Worm (Caenorhabditis elegans) whole organism, young adult: Measurements from ENCODE around the gene F38H4.4.

Experiments used
- B0019.2 ChIP-seq: fragments of 200-800 bp; sonication (Bioruptor generic); conservative IDR thresholded peaks from 2 replicates; pipeline ENCODE4 v1.3.6; 2022; ENCODE audit warnings: missing genetic modification reagents, missing genetic modification characterization, missing compliant biosample characterization
- B0336.3 ChIP-seq: fragments of 200-800 bp; sonication (Bioruptor generic); IDR thresholded peaks from 2 replicates; pipeline ENCODE4 v1.3.6; 2022; ENCODE audit warnings: missing genetic modification characterization, missing compliant biosample characterization
- C06A6.2 ChIP-seq: fragments of 200-800 bp; sonication (Bioruptor generic); conservative IDR thresholded peaks from 2 replicates; pipeline ENCODE4 v1.3.6; 2022; ENCODE audit warnings: missing genetic modification characterization, missing compliant biosample characterization
- D2030.7 ChIP-seq: fragments of 200-800 bp; sonication (Bioruptor generic); IDR thresholded peaks from 2 replicates; pipeline ENCODE4 v1.3.6; 2022; ENCODE audit warnings: missing genetic modification reagents, missing genetic modification characterization, missing compliant biosample characterization
- F10E7.11 ChIP-seq: sonication (generic microtip); optimal IDR thresholded peaks from 2 replicates; lab custom pipeline; 2017; ENCODE audit warnings: mild to moderate bottlenecking, missing genetic modification characterization, moderate library complexity, missing compliant biosample characterization
- F37B4.10 ChIP-seq: fragments of 200-800 bp; sonication (Bioruptor generic); IDR thresholded peaks from 2 replicates; pipeline ENCODE4 v1.3.6; 2022; ENCODE audit warnings: missing genetic modification characterization, missing compliant biosample characterization
- F52B5.7 ChIP-seq: sonication (generic microtip); optimal IDR thresholded peaks from 2 replicates; lab custom pipeline; 2016; ENCODE audit warnings: mild to moderate bottlenecking, missing genetic modification characterization, missing compliant biosample characterization
- T26A5.8 ChIP-seq: sonication (generic microtip); optimal IDR thresholded peaks from 2 replicates; lab custom pipeline; 2016; ENCODE audit warnings: missing genetic modification characterization, missing compliant biosample characterization
- Y53F4B.3 ChIP-seq: fragments of 200-800 bp; sonication (Bioruptor generic); IDR thresholded peaks from 2 replicates; pipeline ENCODE4 v1.3.6; 2022; ENCODE audit warnings: missing genetic modification reagents, missing genetic modification characterization, missing compliant biosample characterization
- Y53G8AR.9 ChIP-seq: fragments of 200-800 bp; sonication (Bioruptor generic); conservative IDR thresholded peaks from 2 replicates; pipeline ENCODE4 v1.3.6; 2022; ENCODE audit warnings: missing genetic modification reagents, missing genetic modification characterization, missing compliant biosample characterization
- Y67H2A.10 ChIP-seq: fragments of 200-800 bp; sonication (Bioruptor generic); conservative IDR thresholded peaks from 2 replicates; pipeline ENCODE4 v1.3.6; 2022; ENCODE audit warnings: missing genetic modification reagents, missing genetic modification characterization, missing compliant biosample characterization
- Y95B8A.8 ChIP-seq: fragments of 200-800 bp; sonication (Bioruptor generic); IDR thresholded peaks from 2 replicates; pipeline ENCODE4 v1.3.6; 2022; ENCODE audit warnings: missing genetic modification reagents, missing genetic modification characterization, missing compliant biosample characterization
- akir-1 ChIP-seq: fragments of 200-800 bp; sonication (Bioruptor generic); optimal IDR thresholded peaks from 2 replicates; lab custom pipeline; 2018; ENCODE audit warnings: mild to moderate bottlenecking, missing genetic modification characterization, moderate library complexity, missing compliant biosample characterization
- attf-5 ChIP-seq: fragments of 200-800 bp; sonication (Bioruptor generic); optimal IDR thresholded peaks from 2 replicates; lab custom pipeline; 2018; ENCODE audit warnings: mild to moderate bottlenecking, missing genetic modification characterization, missing compliant biosample characterization
- ccch-3 ChIP-seq: fragments of 200-800 bp; sonication (Bioruptor generic); optimal IDR thresholded peaks from 2 replicates; lab custom pipeline; 2018; ENCODE audit warnings: mild to moderate bottlenecking, missing genetic modification characterization, missing compliant biosample characterization
- cebp-1 ChIP-seq, 2 experiments: fragments of 200-800 bp in 1 of 2; sonication (Bioruptor generic) in 1 of 2; sonication (generic microtip) in 1 of 2; IDR thresholded peaks in 1 of 2; optimal IDR thresholded peaks in 1 of 2; 2 replicates each; pipeline versions ENCODE4 v1.3.6 to Lab custom; 2017 to 2022; ENCODE audit warnings: missing compliant biosample characterization in 2 of 2, missing genetic modification characterization in 2 of 2, mild to moderate bottlenecking in 1 of 2, missing genetic modification reagents in 1 of 2, moderate library complexity in 1 of 2
- ceh-79 ChIP-seq: sonication (generic microtip); optimal IDR thresholded peaks from 2 replicates; lab custom pipeline; 2017; ENCODE audit warnings: mild to moderate bottlenecking, missing genetic modification characterization, missing compliant biosample characterization
- efl-1 ChIP-seq: fragments of 150-350 bp; optimal IDR thresholded peaks from 2 replicates; lab custom pipeline; 2014; ENCODE audit warnings: missing biosample characterization, missing genetic modification reagents, missing genetic modification characterization
- egl-18 ChIP-seq: fragments of 200-800 bp; sonication (Bioruptor generic); IDR thresholded peaks from 2 replicates; pipeline ENCODE4 v1.3.6; 2022; ENCODE audit warnings: missing genetic modification reagents, missing genetic modification characterization, missing compliant biosample characterization
- him-1 ChIP-seq: sonication (generic microtip); optimal IDR thresholded peaks from 2 replicates; lab custom pipeline; 2016; ENCODE audit warnings: missing genotype, missing genetic modification reagents, missing genetic modification characterization, missing compliant biosample characterization
- hlh-12 ChIP-seq: sonication (generic microtip); optimal IDR thresholded peaks from 2 replicates; lab custom pipeline; 2016; ENCODE audit warnings: missing genetic modification characterization, missing compliant biosample characterization
- hmg-1.2 ChIP-seq: fragments of 200-800 bp; sonication (Bioruptor generic); IDR thresholded peaks from 2 replicates; pipeline ENCODE4 v1.3.6; 2022; ENCODE audit warnings: missing genetic modification reagents, missing genetic modification characterization, missing compliant biosample characterization
- hmg-20 ChIP-seq: fragments of 200-800 bp; sonication (Bioruptor generic); IDR thresholded peaks from 2 replicates; pipeline ENCODE4 v1.3.6; 2022; ENCODE audit warnings: missing genetic modification reagents, missing genetic modification characterization, missing compliant biosample characterization
- hrde-1 ChIP-seq: sonication (generic microtip); optimal IDR thresholded peaks from 2 replicates; lab custom pipeline; 2016; ENCODE audit warnings: missing genetic modification characterization, mild to moderate bottlenecking, missing compliant biosample characterization, moderate library complexity, missing genotype, missing genetic modification reagents, borderline replicate concordance
- lin-26 ChIP-seq: fragments of 200-800 bp; sonication (Bioruptor generic); IDR thresholded peaks from 2 replicates; pipeline ENCODE4 v1.3.6; 2022; ENCODE audit warnings: missing genetic modification reagents, missing genetic modification characterization, missing compliant biosample characterization
- lir-1 ChIP-seq: fragments of 200-800 bp; sonication (Bioruptor generic); conservative IDR thresholded peaks from 2 replicates; pipeline ENCODE4 v1.3.6; 2022; ENCODE audit warnings: missing genetic modification reagents, missing genetic modification characterization, missing compliant biosample characterization
- lsl-1 ChIP-seq: fragments of 200-800 bp; sonication (Bioruptor generic); optimal IDR thresholded peaks from 2 replicates; lab custom pipeline; 2018; ENCODE audit warnings: mild to moderate bottlenecking, missing genetic modification characterization, moderate library complexity, missing compliant biosample characterization
- madf-6 ChIP-seq: fragments of 200-800 bp; sonication (Bioruptor generic); IDR thresholded peaks from 2 replicates; pipeline ENCODE4 v1.3.6; 2022; ENCODE audit warnings: missing genetic modification reagents, missing genetic modification characterization, missing compliant biosample characterization
- mcd-1 ChIP-seq: fragments of 200-800 bp; sonication (Bioruptor generic); IDR thresholded peaks from 2 replicates; pipeline ENCODE4 v1.3.6; 2022; ENCODE audit warnings: missing genetic modification reagents, missing genetic modification characterization, missing compliant biosample characterization
- mxl-1 ChIP-seq: sonication (generic microtip); optimal IDR thresholded peaks from 2 replicates; lab custom pipeline; 2016; ENCODE audit warnings: missing genetic modification characterization, missing compliant biosample characterization
- nfya-2 ChIP-seq: fragments of 200-800 bp; sonication (Bioruptor generic); IDR thresholded peaks from 2 replicates; pipeline ENCODE4 v1.3.6; 2022; ENCODE audit warnings: missing genetic modification reagents, missing genetic modification characterization, missing compliant biosample characterization
- nfyb-1 ChIP-seq: fragments of 200-800 bp; sonication (Bioruptor generic); IDR thresholded peaks from 2 replicates; pipeline ENCODE4 v1.3.6; 2022; ENCODE audit warnings: missing genetic modification reagents, missing genetic modification characterization, missing compliant biosample characterization
- nhr-120 ChIP-seq: fragments of 200-800 bp; sonication (Bioruptor generic); IDR thresholded peaks from 2 replicates; pipeline ENCODE4 v1.3.6; 2022; ENCODE audit warnings: missing genetic modification characterization, missing compliant biosample characterization
- nhr-179 ChIP-seq: sonication (generic microtip); optimal IDR thresholded peaks from 2 replicates; lab custom pipeline; 2016; ENCODE audit warnings: mild to moderate bottlenecking, missing genetic modification characterization, missing compliant biosample characterization
- nhr-80 ChIP-seq: sonication (generic microtip); optimal IDR thresholded peaks from 2 replicates; lab custom pipeline; 2016; ENCODE audit warnings: missing genetic modification characterization, missing compliant biosample characterization
- nhr-90 ChIP-seq: sonication (generic microtip); optimal IDR thresholded peaks from 2 replicates; lab custom pipeline; 2016; ENCODE audit warnings: missing genotype, mild to moderate bottlenecking, missing genetic modification characterization, missing compliant biosample characterization
- rcor-1 ChIP-seq: fragments of 200-800 bp; sonication (Bioruptor generic); IDR thresholded peaks from 2 replicates; pipeline ENCODE4 v1.3.6; 2022; ENCODE audit warnings: missing genetic modification reagents, missing genetic modification characterization, missing compliant biosample characterization
- rec-8 ChIP-seq, 2 experiments: sonication (generic microtip); optimal IDR thresholded peaks; 2 replicates each; lab custom pipeline; 2016; ENCODE audit warnings: mild to moderate bottlenecking in 2 of 2, missing genetic modification characterization in 2 of 2, missing genetic modification reagents in 2 of 2, missing genotype in 2 of 2, missing biosample characterization in 1 of 2, missing compliant biosample characterization in 1 of 2, moderate library complexity in 1 of 2
- repo-1 ChIP-seq: sonication (generic microtip); optimal IDR thresholded peaks from 2 replicates; lab custom pipeline; 2017; ENCODE audit warnings: mild to moderate bottlenecking, missing genetic modification characterization, missing compliant biosample characterization
- snpc-1.1 ChIP-seq: sonication (generic microtip); optimal IDR thresholded peaks from 2 replicates; lab custom pipeline; 2017; ENCODE audit warnings: missing genetic modification characterization, mild to moderate bottlenecking, missing compliant biosample characterization, antibody characterized with exemption, moderate library complexity, missing genotype, missing genetic modification reagents; ENCODE audit not compliant: insufficient read depth
- snpc-1.3 ChIP-seq: sonication (generic microtip); optimal IDR thresholded peaks from 2 replicates; lab custom pipeline; 2017; ENCODE audit warnings: missing genetic modification characterization, mild to moderate bottlenecking, missing compliant biosample characterization, antibody characterized with exemption, moderate library complexity, missing genotype, missing genetic modification reagents; ENCODE audit not compliant: insufficient read depth
- snpc-4 ChIP-seq, 5 experiments: fragments of 150-350 bp in 1 of 5; sonication (generic microtip) in 4 of 5; optimal IDR thresholded peaks; 2 replicates each; lab custom pipeline; 2014 to 2018; ENCODE audit warnings: missing genetic modification characterization in 5 of 5, missing biosample characterization in 3 of 5, antibody characterized with exemption in 2 of 5, mild to moderate bottlenecking in 2 of 5, missing compliant biosample characterization in 2 of 5, missing genotype in 2 of 5, moderate library complexity in 2 of 5, missing genetic modification reagents in 1 of 5
- tbx-9 ChIP-seq: sonication (generic microtip); optimal IDR thresholded peaks from 2 replicates; lab custom pipeline; 2016; ENCODE audit warnings: borderline replicate concordance, missing genetic modification characterization, inconsistent platforms, missing compliant biosample characterization
- zim-3 ChIP-seq: sonication (generic microtip); optimal IDR thresholded peaks from 2 replicates; lab custom pipeline; 2017; ENCODE audit warnings: mild to moderate bottlenecking, missing genetic modification characterization, moderate library complexity, missing compliant biosample characterization
- ztf-18 ChIP-seq: sonication (generic microtip); optimal IDR thresholded peaks from 2 replicates; lab custom pipeline; 2016; ENCODE audit warnings: missing genotype, mild to moderate bottlenecking, missing genetic modification characterization, missing compliant biosample characterization

The F38H4.4 gene

ce11 chrIV:11821591-11822361 lies 26.3 kb upstream of the F38H4.4 start, which contains the start of the genes par-5 and M117.3:
Gene par-5, minus strand, starts transcription at chrIV:11821924.
Gene M117.3, plus strand, starts transcription at chrIV:11822206.
- no peak for TF ChIP-seq lsl-1 (GFP tag; lab: Kevin White, UChicago)
- TF ChIP-seq B0019.2 (GFP tag; lab: Robert Waterston, UW) = peak; percentile 40; the same call in 1 of the 2 replicates
- TF ChIP-seq B0336.3 = peak; percentile 74; the same call in 1 of the 2 replicates
- TF ChIP-seq efl-1 (GFP tag; lab: Kevin White, UChicago) = no peak
- TF ChIP-seq rcor-1 (GFP tag; lab: Robert Waterston, UW) = peak; percentile 57
- TF ChIP-seq him-1 (tag; lab: Kevin White, UChicago) = no peak
- no peak for TF ChIP-seq rec-8 (tag; optimal IDR thresholded peaks at IDR 0.05; lab: Kevin White, UChicago)
- peak; percentile 55 for TF ChIP-seq ztf-18 (tag; lab: Kevin White, UChicago)
- TF ChIP-seq D2030.7 (GFP tag; lab: Robert Waterston, UW) = peak; percentile 11; the same call in 1 of the 2 replicates
- peak; percentile 62; the same call in 1 of the 2 replicates for TF ChIP-seq hmg-1.2 (GFP tag; lab: Robert Waterston, UW)
- no peak for TF ChIP-seq F10E7.11
- TF ChIP-seq attf-5 = peak; percentile 88
- no peak for TF ChIP-seq akir-1 (GFP tag; lab: Kevin White, UChicago)
- no peak for TF ChIP-seq nhr-179
- peak; percentile 92 for TF ChIP-seq nhr-80
- no peak; the same call in 1 of the 2 replicates for TF ChIP-seq Y67H2A.10 (GFP tag; lab: Robert Waterston, UW)
- TF ChIP-seq hlh-12 (tag; lab: Kevin White, UChicago) = no peak
- no peak for TF ChIP-seq nhr-120 (GFP tag; lab: Robert Waterston, UW)
- TF ChIP-seq mxl-1 = peak; percentile 43
- 0 out of 2 replicates have a peak, but pooled peaks have one; percentile 63 for TF ChIP-seq Y53G8AR.9
- no peak for TF ChIP-seq hrde-1 (tag; lab: Kevin White, UChicago)
- no peak for TF ChIP-seq Y53F4B.3
- TF ChIP-seq snpc-1.3 = no peak
- TF ChIP-seq ceh-79 (tag; lab: Kevin White, UChicago) = no peak
- TF ChIP-seq egl-18 = 0 out of 2 replicates have a peak, but pooled peaks have one; percentile 22
- TF ChIP-seq repo-1 (tag; lab: Kevin White, UChicago) = no peak
- TF ChIP-seq hmg-20 (GFP tag; lab: Robert Waterston, UW) = no peak
- TF ChIP-seq Y95B8A.8 (GFP tag; lab: Robert Waterston, UW) = peak; percentile 55; the same call in 1 of the 2 replicates
- peak; percentile 60; the same call in 1 of the 2 replicates for TF ChIP-seq C06A6.2
- TF ChIP-seq nhr-90 = peak; percentile 27
- no peak for TF ChIP-seq ccch-3 (GFP tag; lab: Kevin White, UChicago)
- TF ChIP-seq F37B4.10 (GFP tag; lab: Robert Waterston, UW) = no peak
- peak; percentile 75 for TF ChIP-seq cebp-1 (GFP tag; IDR thresholded peaks at IDR 0.05; lab: Robert Waterston, UW)
- TF ChIP-seq cebp-1 (tag; optimal IDR thresholded peaks at IDR 0.05; lab: Kevin White, UChicago) = peak; percentile 89
- peak; percentile 51; the same call in 1 of the 2 replicates for TF ChIP-seq lir-1
- no peak for TF ChIP-seq tbx-9
- no peak for TF ChIP-seq snpc-4 (GFP tag; optimal IDR thresholded peaks at IDR 0.05; lab: Kevin White, UChicago)
- peak in 3 of 4 experiments; percentile 5 to 18 (median 15) for TF ChIP-seq snpc-4 (tag; optimal IDR thresholded peaks at IDR 0.05; lab: Kevin White, UChicago)
- TF ChIP-seq mcd-1 (GFP tag; lab: Robert Waterston, UW) = peak; percentile 58
- peak; percentile 29; the same call in 1 of the 2 replicates for TF ChIP-seq madf-6
- TF ChIP-seq F52B5.7 = peak; percentile 26
- TF ChIP-seq snpc-1.1 (tag; lab: Kevin White, UChicago) = no peak
- no peak for TF ChIP-seq zim-3 (tag; lab: Kevin White, UChicago)
- TF ChIP-seq lin-26 (GFP tag; lab: Robert Waterston, UW) = peak; percentile 68; the same call in 1 of the 2 replicates
- no peak for TF ChIP-seq T26A5.8
- peak; percentile 90 for TF ChIP-seq nfyb-1
- TF ChIP-seq nfya-2 = no peak
